Fruit fly (Drosophila melanogaster) whole organism, prepupa: ENCODE data around the gene Rabex-5.

Experiments used
- CG10631 ChIP-seq: fragments of 200-800 bp; sonication (Bioruptor generic); optimal IDR thresholded peaks from 2 replicates; lab custom pipeline; 2016; ENCODE audit warnings: missing biosample characterization, missing genetic modification characterization
- CG10669 ChIP-seq: fragments of 200-800 bp; sonication (Bioruptor generic); optimal IDR thresholded peaks from 3 replicates; lab custom pipeline; 2018; ENCODE audit warnings: missing biosample characterization, mild to moderate bottlenecking, missing genetic modification characterization, moderate library complexity
- CG11762 ChIP-seq: fragments of 200-800 bp; sonication (Bioruptor generic); optimal IDR thresholded peaks from 3 replicates; lab custom pipeline; 2016; ENCODE audit warnings: missing biosample characterization, missing genetic modification characterization; ENCODE audit not compliant: insufficient read depth
- CG11902 ChIP-seq: fragments of 200-800 bp; sonication (Bioruptor generic); optimal IDR thresholded peaks from 3 replicates; lab custom pipeline; 2016; ENCODE audit warnings: missing biosample characterization, missing genetic modification characterization
- CG16779 ChIP-seq: fragments of 200-800 bp; sonication (Bioruptor generic); optimal IDR thresholded peaks from 3 replicates; lab custom pipeline; 2017; ENCODE audit warnings: missing biosample characterization, mild to moderate bottlenecking, missing genetic modification characterization
- CG31627 ChIP-seq: fragments of 200-800 bp; sonication (Bioruptor generic); optimal IDR thresholded peaks from 3 replicates; lab custom pipeline; 2016; ENCODE audit warnings: missing biosample characterization, missing genetic modification characterization
- CG32006 ChIP-seq: fragments of 200-800 bp; sonication (Bioruptor generic); optimal IDR thresholded peaks from 3 replicates; lab custom pipeline; 2017; ENCODE audit warnings: missing biosample characterization, mild to moderate bottlenecking, missing genetic modification characterization
- CG34406 ChIP-seq: fragments of 200-800 bp; sonication (Bioruptor generic); optimal IDR thresholded peaks from 3 replicates; lab custom pipeline; 2016; ENCODE audit warnings: missing biosample characterization, missing genetic modification characterization
- CG3919 ChIP-seq: fragments of 200-800 bp; sonication (Bioruptor generic); optimal IDR thresholded peaks from 3 replicates; lab custom pipeline; 2016; ENCODE audit warnings: missing biosample characterization, missing genetic modification characterization
- CG4318 ChIP-seq: fragments of 200-800 bp; sonication (Bioruptor generic); optimal IDR thresholded peaks from 3 replicates; lab custom pipeline; 2017; ENCODE audit warnings: missing biosample characterization, mild to moderate bottlenecking, missing genetic modification characterization
- CG6163 ChIP-seq: fragments of 200-800 bp; sonication (Bioruptor generic); IDR thresholded peaks from 3 replicates; pipeline ENCODE4 v1.3.6; 2022; ENCODE audit warnings: missing biosample characterization, missing genetic modification characterization
- CG6792 ChIP-seq: fragments of 200-800 bp; sonication (Bioruptor generic); optimal IDR thresholded peaks from 3 replicates; lab custom pipeline; 2016; ENCODE audit warnings: missing biosample characterization, missing genetic modification characterization
- CG6808 ChIP-seq: fragments of 200-800 bp; sonication (Bioruptor generic); optimal IDR thresholded peaks from 3 replicates; lab custom pipeline; 2017; ENCODE audit warnings: missing biosample characterization, missing genetic modification characterization, mild to moderate bottlenecking, moderate library complexity, missing genetic modification reagents
- CG6854 ChIP-seq: fragments of 200-800 bp; sonication (Bioruptor generic); optimal IDR thresholded peaks from 2 replicates; lab custom pipeline; 2017; ENCODE audit warnings: missing biosample characterization, mild to moderate bottlenecking, missing genetic modification characterization
- CG7368 ChIP-seq: fragments of 200-800 bp; sonication (Bioruptor generic); optimal IDR thresholded peaks from 3 replicates; lab custom pipeline; 2016; ENCODE audit warnings: missing biosample characterization, missing genetic modification characterization
- CG8119 ChIP-seq: fragments of 200-800 bp; sonication (Bioruptor generic); IDR thresholded peaks from 3 replicates; pipeline ENCODE4 v1.3.6; 2022; ENCODE audit warnings: missing biosample characterization, missing genetic modification characterization
- CG8632 ChIP-seq: fragments of 200-800 bp; sonication (Bioruptor generic); optimal IDR thresholded peaks from 3 replicates; lab custom pipeline; 2016; ENCODE audit warnings: missing biosample characterization, missing genetic modification characterization
- CG9139 ChIP-seq: fragments of 200-800 bp; sonication (Bioruptor generic); optimal IDR thresholded peaks from 3 replicates; lab custom pipeline; 2017; ENCODE audit warnings: missing biosample characterization, mild to moderate bottlenecking, missing genetic modification characterization
- Eip75B ChIP-seq: fragments of 200-800 bp; sonication (Bioruptor generic); optimal IDR thresholded peaks from 3 replicates; lab custom pipeline; 2016; ENCODE audit warnings: missing biosample characterization, missing genetic modification characterization
- Eip78C ChIP-seq: fragments of 200-800 bp; sonication (Bioruptor generic); peaks from one replicate; lab custom pipeline; 2016; ENCODE audit warnings: missing biosample characterization, missing genetic modification characterization
- Ets21C ChIP-seq: fragments of 200-800 bp; sonication (Bioruptor generic); optimal IDR thresholded peaks from 3 replicates; lab custom pipeline; 2016; ENCODE audit warnings: missing biosample characterization, missing genetic modification characterization
- Gug ChIP-seq: fragments of 200-800 bp; sonication (Bioruptor generic); IDR thresholded peaks from 2 replicates; pipeline ENCODE4 v1.3.6; 2022; ENCODE audit warnings: missing biosample characterization, missing genetic modification characterization
- Hr39 ChIP-seq: fragments of 200-800 bp; sonication (Bioruptor generic); optimal IDR thresholded peaks from 2 replicates; lab custom pipeline; 2016; ENCODE audit warnings: missing biosample characterization, missing genetic modification characterization
- Lpt ChIP-seq: fragments of 200-800 bp; sonication (Bioruptor generic); optimal IDR thresholded peaks from 3 replicates; lab custom pipeline; 2016; ENCODE audit warnings: missing biosample characterization, missing genetic modification characterization
- Met ChIP-seq: fragments of 200-800 bp; sonication (Bioruptor generic); optimal IDR thresholded peaks from 3 replicates; lab custom pipeline; 2016; ENCODE audit warnings: missing biosample characterization, missing genetic modification characterization
- OdsH ChIP-seq: fragments of 200-800 bp; sonication (Bioruptor generic); optimal IDR thresholded peaks from 3 replicates; lab custom pipeline; 2016; ENCODE audit warnings: missing biosample characterization, missing genetic modification characterization
- Smox ChIP-seq: fragments of 200-800 bp; sonication (Bioruptor generic); optimal IDR thresholded peaks from 3 replicates; lab custom pipeline; 2016; ENCODE audit warnings: missing biosample characterization, missing genetic modification characterization
- Sox15 ChIP-seq: fragments of 200-800 bp; sonication (Bioruptor generic); optimal IDR thresholded peaks from 3 replicates; lab custom pipeline; 2016; ENCODE audit warnings: missing biosample characterization, missing genetic modification characterization
- achi ChIP-seq: fragments of 200-800 bp; sonication (Bioruptor generic); optimal IDR thresholded peaks from 3 replicates; lab custom pipeline; 2016; ENCODE audit warnings: missing biosample characterization, missing genetic modification characterization
- acj6 ChIP-seq: fragments of 200-800 bp; sonication (Bioruptor generic); optimal IDR thresholded peaks from 3 replicates; lab custom pipeline; 2016; ENCODE audit warnings: missing biosample characterization, missing genetic modification characterization
- dac ChIP-seq: fragments of 200-800 bp; sonication (Bioruptor generic); optimal IDR thresholded peaks from 2 replicates; lab custom pipeline; 2017; ENCODE audit warnings: missing biosample characterization, mild to moderate bottlenecking, missing genetic modification characterization
- dsx ChIP-seq: fragments of 200-800 bp; optimal IDR thresholded peaks from 3 replicates; lab custom pipeline; 2019; ENCODE audit warnings: missing biosample characterization, mild to moderate bottlenecking, missing genetic modification characterization, moderate library complexity; ENCODE audit not compliant: poor library complexity, severe bottlenecking
- esn ChIP-seq: fragments of 200-800 bp; sonication (Bioruptor generic); optimal IDR thresholded peaks from 2 replicates; lab custom pipeline; 2016; ENCODE audit warnings: missing biosample characterization, mild to moderate bottlenecking, missing genetic modification characterization, moderate library complexity
- fd59A ChIP-seq: fragments of 200-800 bp; sonication (Bioruptor generic); optimal IDR thresholded peaks from 2 replicates; lab custom pipeline; 2017; ENCODE audit warnings: missing biosample characterization, mild to moderate bottlenecking, missing genetic modification characterization, missing genetic modification reagents
- fd85E ChIP-seq: fragments of 200-800 bp; sonication (Bioruptor generic); optimal IDR thresholded peaks from 3 replicates; lab custom pipeline; 2016; ENCODE audit warnings: missing biosample characterization, missing genetic modification characterization
- fkh ChIP-seq: fragments of 200-800 bp; sonication (Bioruptor generic); optimal IDR thresholded peaks from 3 replicates; lab custom pipeline; 2017; ENCODE audit warnings: missing biosample characterization, mild to moderate bottlenecking, missing genetic modification characterization, moderate library complexity
- lz ChIP-seq: fragments of 200-800 bp; sonication (Bioruptor generic); optimal IDR thresholded peaks from 3 replicates; lab custom pipeline; 2016; ENCODE audit warnings: missing biosample characterization, missing genetic modification characterization
- net ChIP-seq: fragments of 200-800 bp; sonication (Bioruptor generic); optimal IDR thresholded peaks from 3 replicates; lab custom pipeline; 2016; ENCODE audit warnings: missing biosample characterization, missing genetic modification characterization
- pdm3 ChIP-seq: fragments of 200-800 bp; sonication (Bioruptor generic); optimal IDR thresholded peaks from 3 replicates; lab custom pipeline; 2016; ENCODE audit warnings: missing biosample characterization, missing genetic modification characterization
- salr ChIP-seq, 2 experiments: fragments of 200-800 bp; sonication (Bioruptor generic); optimal IDR thresholded peaks; 3 replicates each; lab custom pipeline; 2016 to 2018; ENCODE audit warnings: missing biosample characterization in 2 of 2, missing genetic modification characterization in 2 of 2, mild to moderate bottlenecking in 1 of 2
- spab ChIP-seq: fragments of 200-800 bp; sonication (Bioruptor generic); optimal IDR thresholded peaks from 2 replicates; lab custom pipeline; 2017; ENCODE audit warnings: missing biosample characterization, mild to moderate bottlenecking, missing genetic modification characterization, missing genetic modification reagents
- ss ChIP-seq, 2 experiments: fragments of 200-800 bp; sonication (Bioruptor generic); optimal IDR thresholded peaks; 2 replicates in 1 of 2; 3 replicates in 1 of 2; lab custom pipeline; 2017 to 2018; ENCODE audit warnings: mild to moderate bottlenecking in 2 of 2, missing biosample characterization in 2 of 2, missing genetic modification characterization in 2 of 2, moderate library complexity in 1 of 2
- topi ChIP-seq: fragments of 200-800 bp; sonication (Bioruptor generic); optimal IDR thresholded peaks from 3 replicates; lab custom pipeline; 2016; ENCODE audit warnings: missing biosample characterization, missing genetic modification characterization

Rabex-5 gene

dm6 chr3L:1331542-1331941 lies 35.8 kb downstream of the Rabex-5 start, which contains the start of gene msd1:
msd1 (plus strand) TSS chr3L:1331744.
- TF ChIP-seq CG8632 (GFP tag; lab: Kevin White, UChicago), result no peak
- TF ChIP-seq Met (GFP tag; lab: Kevin White, UChicago), result no peak
- no peak for TF ChIP-seq OdsH (GFP tag; lab: Kevin White, UChicago)
- TF ChIP-seq CG34406 (GFP tag; lab: Kevin White, UChicago), result no peak
- no peak for TF ChIP-seq CG11902 (GFP tag; lab: Kevin White, UChicago)
- peak; percentile 40 for TF ChIP-seq fkh (GFP tag; lab: Kevin White, UChicago)

- TF ChIP-seq CG6808 (GFP tag; lab: Kevin White, UChicago), result no peak
- TF ChIP-seq CG3919 (GFP tag; lab: Kevin White, UChicago), result no peak
- no peak for TF ChIP-seq OdsH (GFP tag; lab: Kevin White, UChicago)
- TF ChIP-seq CG6854 (GFP tag; lab: Kevin White, UChicago), result no peak
- TF ChIP-seq dsx (GFP tag; lab: Kevin White, UChicago), result no peak
- TF ChIP-seq Smox (GFP tag; lab: Kevin White, UChicago), result no peak
Observed at dm6 chr3L:1332973-1333372, 37.3 kb downstream of the Rabex-5 start, which contains the start of gene msd5. msd5 (minus strand) TSS chr3L:1333146.

- TF ChIP-seq net (GFP tag; lab: Kevin White, UChicago) (no peak), CG32006 (GFP tag; lab: Kevin White, UChicago) (no peak), achi (GFP tag; lab: Kevin White, UChicago) (peak; percentile 77), ss (GFP tag; optimal IDR thresholded peaks at IDR 0.05; lab: Kevin White, UChicago) (no peak), fd59A (GFP tag; lab: Kevin White, UChicago) (peak; percentile 37), CG9139 (GFP tag; lab: Kevin White, UChicago) (no peak), Eip78C (GFP tag; lab: Kevin White, UChicago) (peak; percentile 92), CG6808 (GFP tag; lab: Kevin White, UChicago) (peak; percentile 74), Smox (GFP tag; lab: Kevin White, UChicago) (no peak), spab (no peak), CG31627 (peak; percentile 89), CG6854 (GFP tag; lab: Kevin White, UChicago) (peak; percentile 73), pdm3 (no peak), lz (peak; percentile 72), Sox15 (GFP tag; lab: Kevin White, UChicago) (peak; percentile 58), Met (GFP tag; lab: Kevin White, UChicago) (no peak), CG4318 (no peak), CG6792 (GFP tag; lab: Kevin White, UChicago) (peak; percentile 69), CG34406 (GFP tag; lab: Kevin White, UChicago) (no peak), esn (GFP tag; lab: Kevin White, UChicago) (peak; percentile 76), CG11762 (GFP tag; lab: Kevin White, UChicago) (no peak), fd85E (peak; percentile 16), dac (GFP tag; lab: Kevin White, UChicago) (peak; percentile 34), CG8119 (peak; percentile 58; the same call in 2 of the 3 replicates), salr (GFP tag; optimal IDR thresholded peaks at IDR 0.05; lab: Kevin White, UChicago) (peak in 1 of 2 experiments; percentile 38), dsx (GFP tag; lab: Kevin White, UChicago) (peak; percentile 71), CG7368 (GFP tag; lab: Kevin White, UChicago) (peak; percentile 59), Gug (peak; percentile 64), CG10669 (GFP tag; lab: Kevin White, UChicago) (no peak), Hr39 (GFP tag; lab: Kevin White, UChicago) (peak; percentile 87), CG10631 (GFP tag; lab: Kevin White, UChicago) (peak; percentile 76), Ets21C (GFP tag; lab: Kevin White, UChicago) (peak; percentile 64), Lpt (GFP tag; lab: Kevin White, UChicago) (peak; percentile 58), acj6 (GFP tag; lab: Kevin White, UChicago) (no peak), CG11902 (GFP tag; lab: Kevin White, UChicago) (peak; percentile 68), CG6163 (GFP tag; lab: Robert Waterston, UW) (peak; percentile 81), CG8632 (GFP tag; lab: Kevin White, UChicago) (no peak), Eip75B (GFP tag; lab: Kevin White, UChicago) (no peak), CG16779 (peak; percentile 15), topi (GFP tag; lab: Kevin White, UChicago) (peak; percentile 80)
Observed at dm6 chr3L:1334571-1335427, 39.1 kb downstream of the Rabex-5 start, which contains the start of the genes Hmbs and CG2211. Hmbs (plus strand) TSS chr3L:1334889. CG2211 (minus strand) TSS chr3L:1335359.
